Fruit fly (Drosophila melanogaster) S2 (cell line): ENCODE measurements around the gene Pex2.

Experiments used
- CG8478 ChIP-seq: fragments of >200 bp; optimal IDR thresholded peaks from 2 replicates; lab custom pipeline; 2018
- CTCF ChIP-seq, 2 experiments: fragments of >200 bp; optimal IDR thresholded peaks; 2 replicates each; lab custom pipeline; 2018

Gene Pex2

dm6 chr3L:8320105-8320813 lies 18.6 kb upstream of the Pex2 start, which contains the start of gene CG13670:
Gene CG13670, plus strand, starts transcription at chr3L:8320763.
- TF ChIP-seq CG8478 (lab: Kevin White, UChicago) (no peak), CTCF (optimal IDR thresholded peaks at IDR 0.05; lab: Kevin White, UChicago) (no peak)

dm6 chr3L:8323817-8324216 lies 15.0 kb upstream of the Pex2 start:
- TF ChIP-seq CTCF (optimal IDR thresholded peaks at IDR 0.05; lab: Kevin White, UChicago) (peak; percentile 69 to 78), CG8478 (lab: Kevin White, UChicago) (no peak)

dm6 chr3L:8325559-8325958 lies 13.3 kb upstream of the Pex2 start, which contains the start of gene CG34461:
Gene CG34461, plus strand, starts transcription at chr3L:8325859.
- TF ChIP-seq CTCF (optimal IDR thresholded peaks at IDR 0.05; lab: Kevin White, UChicago) (no peak), CG8478 (lab: Kevin White, UChicago) (no peak)

dm6 chr3L:8328283-8328682 lies 10.6 kb upstream of the Pex2 start, which contains the start of gene CG34462:
Gene CG34462, plus strand, starts transcription at chr3L:8328583.
- TF ChIP-seq CTCF (optimal IDR thresholded peaks at IDR 0.05; lab: Kevin White, UChicago) (no peak), CG8478 (lab: Kevin White, UChicago) (no peak)

- TF ChIP-seq CTCF (optimal IDR thresholded peaks at IDR 0.05; lab: Kevin White, UChicago) = no peak
Measured at dm6 chr3L:8329005-8329404, 9.8 kb upstream of the Pex2 start.

dm6 chr3L:8331414-8331813 lies 7.4 kb upstream of the Pex2 start:
- TF ChIP-seq CG8478 (lab: Kevin White, UChicago) = no peak
- no peak for TF ChIP-seq CTCF (optimal IDR thresholded peaks at IDR 0.05; lab: Kevin White, UChicago)

- TF ChIP-seq CG8478 (lab: Kevin White, UChicago) (no peak), CTCF (optimal IDR thresholded peaks at IDR 0.05; lab: Kevin White, UChicago) (no peak)
Measured at dm6 chr3L:8333574-8333973, 5.3 kb upstream of the Pex2 start.

- TF ChIP-seq CTCF (optimal IDR thresholded peaks at IDR 0.05; lab: Kevin White, UChicago) (no peak), CG8478 (lab: Kevin White, UChicago) (no peak)
Measured at dm6 chr3L:8334338-8334737, 4.5 kb upstream of the Pex2 start.

dm6 chr3L:8336372-8336771 lies 2.5 kb upstream of the Pex2 start, which contains the start of gene Cpr66Cb:
Gene Cpr66Cb, plus strand, starts transcription at chr3L:8336672.
- no peak for TF ChIP-seq CG8478 (lab: Kevin White, UChicago)
- TF ChIP-seq CTCF (optimal IDR thresholded peaks at IDR 0.05; lab: Kevin White, UChicago) = no peak

dm6 chr3L:8340264-8341095 lies 1.6 kb downstream of the Pex2 start, which contains the start of the genes Prim1 and CG7083:
Gene Prim1, plus strand, starts transcription at chr3L:8340314.
Gene CG7083, plus strand, starts transcription at chr3L:8340785.
- TF ChIP-seq CG8478 (lab: Kevin White, UChicago) = no peak
- TF ChIP-seq CTCF (optimal IDR thresholded peaks at IDR 0.05; lab: Kevin White, UChicago) = no peak

dm6 chr3L:8345182-8345581 lies 6.3 kb downstream of the Pex2 start:
- TF ChIP-seq CTCF (optimal IDR thresholded peaks at IDR 0.05; lab: Kevin White, UChicago) (no peak), CG8478 (lab: Kevin White, UChicago) (no peak)

dm6 chr3L:8346100-8346980 lies 7.5 kb downstream of the Pex2 start, which contains the start of the genes CG7182 and GAPcenA:
Gene CG7182, minus strand, starts transcription at chr3L:8346382.
Gene GAPcenA, plus strand, starts transcription at chr3L:8346561.
- TF ChIP-seq CTCF (optimal IDR thresholded peaks at IDR 0.05; lab: Kevin White, UChicago) = no peak
- no peak for TF ChIP-seq CG8478 (lab: Kevin White, UChicago)

dm6 chr3L:8347346-8347745 lies 8.5 kb downstream of the Pex2 start:
- TF ChIP-seq CTCF (optimal IDR thresholded peaks at IDR 0.05; lab: Kevin White, UChicago) = no peak
- TF ChIP-seq CG8478 (lab: Kevin White, UChicago) = no peak

- TF ChIP-seq CG8478 (lab: Kevin White, UChicago) (no peak), CTCF (optimal IDR thresholded peaks at IDR 0.05; lab: Kevin White, UChicago) (no peak)
Measured at dm6 chr3L:8356196-8356595, 17.3 kb downstream of the Pex2 start, which contains the start of gene Culd. Gene Culd, minus strand, starts transcription at chr3L:8356296.
